Fruit fly (Drosophila melanogaster) whole organism, embryonic: ENCODE results near the gene awd.
A peak's percentile ranks its signal among the peaks of the same experiment; 100 is the strongest.

Experiments used
- Abd-B ChIP-seq: fragments of 200-800 bp; sonication (Bioruptor generic); optimal IDR thresholded peaks from 2 replicates; lab custom pipeline; 2018; ENCODE audit warnings: missing biosample characterization, mild to moderate bottlenecking, missing genetic modification characterization, moderate library complexity
- Bgb ChIP-seq: fragments of 200-800 bp; sonication (Bioruptor generic); IDR thresholded peaks from 2 replicates; pipeline ENCODE4 v1.3.6; 2022; ENCODE audit warnings: missing biosample characterization, missing genetic modification characterization; ENCODE audit not compliant: partially characterized antibody
- CG12104 ChIP-seq: fragments of 200-800 bp; sonication (Bioruptor generic); optimal IDR thresholded peaks from 3 replicates; lab custom pipeline; 2016; ENCODE audit warnings: missing biosample characterization, missing genetic modification characterization
- CG14014 ChIP-seq: fragments of 200-800 bp; sonication (Bioruptor generic); IDR thresholded peaks from 2 replicates; pipeline ENCODE4 v1.3.6; 2022; ENCODE audit warnings: missing biosample characterization, missing genetic modification characterization
- CG14860 ChIP-seq: fragments of 200-800 bp; sonication (Bioruptor generic); IDR thresholded peaks from 3 replicates; pipeline ENCODE4 v1.3.6; 2022; ENCODE audit warnings: missing biosample characterization, missing genetic modification characterization; ENCODE audit not compliant: partially characterized antibody
- CG16815 ChIP-seq: fragments of 200-800 bp; sonication (Bioruptor generic); optimal IDR thresholded peaks from 3 replicates; lab custom pipeline; 2017; ENCODE audit warnings: missing biosample characterization, mild to moderate bottlenecking, missing genetic modification characterization
- CG17328 ChIP-seq: fragments of 200-800 bp; sonication (Bioruptor generic); IDR thresholded peaks from 2 replicates; pipeline ENCODE4 v1.3.6; 2022; ENCODE audit warnings: missing biosample characterization, missing genetic modification characterization
- CG18011 ChIP-seq: fragments of 200-800 bp; sonication (Bioruptor generic); optimal IDR thresholded peaks from 2 replicates; lab custom pipeline; 2017; ENCODE audit warnings: missing biosample characterization, missing genetic modification characterization, mild to moderate bottlenecking, moderate library complexity, missing genotype
- CG2116 ChIP-seq: fragments of 200-800 bp; sonication (Bioruptor generic); optimal IDR thresholded peaks from 3 replicates; lab custom pipeline; 2018; ENCODE audit warnings: missing biosample characterization, mild to moderate bottlenecking, missing genetic modification characterization
- CG31388 ChIP-seq: fragments of 200-800 bp; sonication (Bioruptor generic); optimal IDR thresholded peaks from 2 replicates; lab custom pipeline; 2016; ENCODE audit warnings: missing biosample characterization, missing genetic modification characterization
- CG3838 ChIP-seq: fragments of 200-800 bp; sonication (Bioruptor generic); optimal IDR thresholded peaks from 3 replicates; lab custom pipeline; 2016; ENCODE audit warnings: missing biosample characterization, missing genetic modification characterization
- CG6175 ChIP-seq: fragments of 200-800 bp; sonication (Bioruptor generic); IDR thresholded peaks from 3 replicates; pipeline ENCODE4 v1.3.6; 2022; ENCODE audit warnings: missing biosample characterization, missing genetic modification characterization
- CG6689 ChIP-seq: fragments of 200-800 bp; sonication (Bioruptor generic); IDR thresholded peaks from 2 replicates; pipeline ENCODE4 v1.3.6; 2022; ENCODE audit warnings: missing biosample characterization, missing genetic modification characterization
- CG6791 ChIP-seq: fragments of 200-800 bp; sonication (Bioruptor generic); IDR thresholded peaks from 3 replicates; pipeline ENCODE4 v1.3.6; 2022; ENCODE audit warnings: missing biosample characterization, missing genetic modification characterization; ENCODE audit not compliant: partially characterized antibody
- CG7556 ChIP-seq: fragments of 200-800 bp; sonication (Bioruptor generic); optimal IDR thresholded peaks from 2 replicates; lab custom pipeline; 2017; ENCODE audit warnings: missing biosample characterization, mild to moderate bottlenecking, missing genetic modification characterization
- CG8478 ChIP-seq: fragments of >200 bp; optimal IDR thresholded peaks from 2 replicates; lab custom pipeline; 2018
- CG8765 ChIP-seq: fragments of 200-800 bp; sonication (Bioruptor generic); IDR thresholded peaks from 2 replicates; pipeline ENCODE4 v1.3.6; 2022; ENCODE audit warnings: missing biosample characterization, missing genetic modification characterization
- Ets97D ChIP-seq: fragments of 200-800 bp; sonication (Bioruptor generic); optimal IDR thresholded peaks from 3 replicates; lab custom pipeline; 2016; ENCODE audit warnings: missing biosample characterization, missing genetic modification characterization
- H2.0 ChIP-seq: fragments of 200-800 bp; sonication (Bioruptor generic); IDR thresholded peaks from 2 replicates; pipeline ENCODE4 v1.3.6; 2022; ENCODE audit warnings: missing biosample characterization, missing genetic modification characterization
- Hand ChIP-seq: fragments of 200-800 bp; sonication (Bioruptor generic); optimal IDR thresholded peaks from 2 replicates; lab custom pipeline; 2017; ENCODE audit warnings: mild to moderate bottlenecking, missing biosample characterization, missing genetic modification reagents, missing genetic modification characterization
- Hey ChIP-seq: fragments of 200-800 bp; sonication (Bioruptor generic); optimal IDR thresholded peaks from 3 replicates; lab custom pipeline; 2018; ENCODE audit warnings: missing biosample characterization, mild to moderate bottlenecking, missing genetic modification characterization
- Hr3 ChIP-seq: fragments of 200-800 bp; sonication (Bioruptor generic); optimal IDR thresholded peaks from 3 replicates; lab custom pipeline; 2016; ENCODE audit warnings: missing biosample characterization, missing genetic modification characterization
- Med ChIP-seq: fragments of 200-800 bp; sonication (Bioruptor generic); peaks from one replicate; lab custom pipeline; 2016; ENCODE audit warnings: missing biosample characterization, missing genetic modification characterization, mild to moderate bottlenecking, inconsistent platforms, moderate library complexity
- Oli ChIP-seq: fragments of 200-800 bp; sonication (Bioruptor generic); optimal IDR thresholded peaks from 2 replicates; lab custom pipeline; 2018; ENCODE audit warnings: missing biosample characterization, mild to moderate bottlenecking, missing genetic modification characterization, moderate library complexity
- Spps ChIP-seq: fragments of 200-800 bp; sonication (Bioruptor generic); optimal IDR thresholded peaks from 2 replicates; lab custom pipeline; 2018; ENCODE audit warnings: missing biosample characterization, mild to moderate bottlenecking, missing genetic modification characterization
- Sry-β ChIP-seq: fragments of 200-800 bp; sonication (Bioruptor generic); optimal IDR thresholded peaks from 2 replicates; lab custom pipeline; 2018; ENCODE audit warnings: missing biosample characterization, mild to moderate bottlenecking, missing genetic modification characterization, moderate library complexity
- bbx ChIP-seq: fragments of 200-800 bp; sonication (Bioruptor generic); IDR thresholded peaks from 2 replicates; pipeline ENCODE4 v1.3.6; 2022; ENCODE audit warnings: missing biosample characterization, missing genetic modification characterization; ENCODE audit not compliant: partially characterized antibody
- corto ChIP-seq: fragments of 200-800 bp; sonication (Bioruptor generic); optimal IDR thresholded peaks from 2 replicates; lab custom pipeline; 2016; ENCODE audit warnings: missing biosample characterization, mild to moderate bottlenecking, missing genetic modification characterization, moderate library complexity
- cwo ChIP-seq: fragments of 200-800 bp; sonication (Bioruptor generic); optimal IDR thresholded peaks from 3 replicates; lab custom pipeline; 2017; ENCODE audit warnings: missing biosample characterization, missing genetic modification characterization, mild to moderate bottlenecking, moderate library complexity, missing genetic modification reagents
- dm ChIP-seq: fragments of 200-800 bp; sonication (Bioruptor generic); optimal IDR thresholded peaks from 3 replicates; lab custom pipeline; 2016; ENCODE audit warnings: missing biosample characterization, missing genetic modification characterization
- emc ChIP-seq: fragments of 200-800 bp; sonication (Bioruptor generic); optimal IDR thresholded peaks from 2 replicates; lab custom pipeline; 2016; ENCODE audit warnings: missing biosample characterization, missing genetic modification characterization
- fd102C ChIP-seq: fragments of 200-800 bp; sonication (Bioruptor generic); optimal IDR thresholded peaks from 2 replicates; lab custom pipeline; 2018; ENCODE audit warnings: missing biosample characterization, mild to moderate bottlenecking, missing genetic modification characterization, moderate library complexity
- fd3F ChIP-seq: fragments of 200-800 bp; sonication (Bioruptor generic); optimal IDR thresholded peaks from 2 replicates; lab custom pipeline; 2018; ENCODE audit warnings: missing biosample characterization, mild to moderate bottlenecking, missing genetic modification characterization, moderate library complexity
- gce ChIP-seq: fragments of 200-800 bp; sonication (Bioruptor generic); IDR thresholded peaks from 3 replicates; pipeline ENCODE4 v1.3.6; 2022; ENCODE audit warnings: missing biosample characterization, missing genetic modification characterization
- kah ChIP-seq: fragments of 200-800 bp; sonication (Bioruptor generic); optimal IDR thresholded peaks from 2 replicates; lab custom pipeline; 2018; ENCODE audit warnings: missing biosample characterization, mild to moderate bottlenecking, missing genetic modification characterization
- kay ChIP-seq: fragments of 200-800 bp; sonication (Bioruptor generic); optimal IDR thresholded peaks from 2 replicates; lab custom pipeline; 2016; ENCODE audit warnings: missing biosample characterization, missing genetic modification characterization
- knrl ChIP-seq: fragments of 200-800 bp; sonication (Bioruptor generic); IDR thresholded peaks from 3 replicates; pipeline ENCODE4 v1.3.6; 2022; ENCODE audit warnings: missing biosample characterization, missing genetic modification characterization; ENCODE audit not compliant: partially characterized antibody
- maf-S ChIP-seq: fragments of 200-800 bp; sonication (Bioruptor generic); optimal IDR thresholded peaks from 2 replicates; lab custom pipeline; 2016; ENCODE audit warnings: missing biosample characterization, missing genetic modification characterization
- pb ChIP-seq: fragments of 200-800 bp; sonication (Bioruptor generic); optimal IDR thresholded peaks from 3 replicates; lab custom pipeline; 2016; ENCODE audit warnings: missing biosample characterization, missing genetic modification characterization
- phol ChIP-seq: fragments of 200-800 bp; sonication (Bioruptor generic); optimal IDR thresholded peaks from 3 replicates; lab custom pipeline; 2018; ENCODE audit warnings: missing biosample characterization, mild to moderate bottlenecking, missing genetic modification characterization, moderate library complexity
- pzg ChIP-seq: fragments of 200-800 bp; sonication (Bioruptor generic); optimal IDR thresholded peaks from 3 replicates; lab custom pipeline; 2018; ENCODE audit warnings: missing biosample characterization, mild to moderate bottlenecking, missing genetic modification characterization, moderate library complexity
- rib ChIP-seq: fragments of 200-800 bp; sonication (Bioruptor generic); IDR thresholded peaks from 2 replicates; pipeline ENCODE4 v1.3.6; 2022; ENCODE audit warnings: missing biosample characterization, missing genetic modification characterization
- row ChIP-seq: fragments of 200-800 bp; sonication (Bioruptor generic); IDR thresholded peaks from 3 replicates; pipeline ENCODE4 v1.3.6; 2022; ENCODE audit warnings: missing biosample characterization, missing genetic modification characterization
- sqz ChIP-seq: fragments of 200-800 bp; sonication (Bioruptor generic); optimal IDR thresholded peaks from 3 replicates; lab custom pipeline; 2018; ENCODE audit warnings: missing biosample characterization, mild to moderate bottlenecking, missing genetic modification characterization
- sr ChIP-seq: fragments of 200-800 bp; sonication (Bioruptor generic); IDR thresholded peaks from 3 replicates; pipeline ENCODE4 v1.3.6; 2022; ENCODE audit warnings: missing biosample characterization, missing genetic modification characterization
- stwl ChIP-seq: fragments of 200-800 bp; sonication (Bioruptor generic); optimal IDR thresholded peaks from 3 replicates; lab custom pipeline; 2018; ENCODE audit warnings: missing biosample characterization, mild to moderate bottlenecking, missing genetic modification characterization, moderate library complexity
- usp ChIP-seq: fragments of >200 bp; optimal IDR thresholded peaks from 2 replicates; lab custom pipeline; 2017; ENCODE audit warnings: missing biosample characterization, missing genetic modification characterization
- zfh1 ChIP-seq: fragments of 200-800 bp; sonication (Bioruptor generic); IDR thresholded peaks from 3 replicates; pipeline ENCODE4 v1.3.6; 2022; ENCODE audit warnings: missing biosample characterization, missing genetic modification characterization

awd gene

dm6 chr3R:31794457-31794856, 48.6 kb upstream of the awd start (continued):
- TF ChIP-seq Bgb (GFP tag; lab: Robert Waterston, UW): peak; percentile 26; the same call in 1 of the 2 replicates
- TF ChIP-seq Sry-β (GFP tag; lab: Kevin White, UChicago): peak; percentile 72
- no peak for TF ChIP-seq CG3838 (GFP tag; lab: Kevin White, UChicago)
- TF ChIP-seq kay (GFP tag; lab: Kevin White, UChicago): no peak
- TF ChIP-seq Ets97D (GFP tag; lab: Kevin White, UChicago): peak; percentile 59
- no peak for TF ChIP-seq Spps (tag; lab: Kevin White, UChicago)
- peak; percentile 88; the same call in 2 of the 3 replicates for TF ChIP-seq CG6175 (GFP tag; lab: Robert Waterston, UW)
- no peak for TF ChIP-seq Abd-B (GFP tag; lab: Kevin White, UChicago)
- TF ChIP-seq CG31388 (GFP tag; lab: Kevin White, UChicago): no peak
- TF ChIP-seq CG14860 (GFP tag; lab: Robert Waterston, UW): no peak
- TF ChIP-seq CG6791 (GFP tag; lab: Robert Waterston, UW): 0 out of 3 replicates have a peak, but pooled peaks have one; percentile 40
- peak; percentile 37 for TF ChIP-seq bbx (GFP tag; lab: Robert Waterston, UW)
- peak; percentile 96 for TF ChIP-seq sqz
- peak; percentile 87 for TF ChIP-seq cwo
- 0 out of 3 replicates have a peak, but pooled peaks have one; percentile 10 for TF ChIP-seq zfh1 (GFP tag; lab: Robert Waterston, UW)
- TF ChIP-seq Med (GFP tag; lab: Kevin White, UChicago): peak; percentile 89
- no peak for TF ChIP-seq Oli (tag; lab: Kevin White, UChicago)
- no peak; the same call in 2 of the 3 replicates for TF ChIP-seq row (GFP tag; lab: Robert Waterston, UW)
- TF ChIP-seq CG8765 (GFP tag; lab: Robert Waterston, UW): no peak
- peak; percentile 77 for TF ChIP-seq pzg (GFP tag; lab: Kevin White, UChicago)
- TF ChIP-seq stwl (tag; lab: Kevin White, UChicago): peak; percentile 35

DNA sequence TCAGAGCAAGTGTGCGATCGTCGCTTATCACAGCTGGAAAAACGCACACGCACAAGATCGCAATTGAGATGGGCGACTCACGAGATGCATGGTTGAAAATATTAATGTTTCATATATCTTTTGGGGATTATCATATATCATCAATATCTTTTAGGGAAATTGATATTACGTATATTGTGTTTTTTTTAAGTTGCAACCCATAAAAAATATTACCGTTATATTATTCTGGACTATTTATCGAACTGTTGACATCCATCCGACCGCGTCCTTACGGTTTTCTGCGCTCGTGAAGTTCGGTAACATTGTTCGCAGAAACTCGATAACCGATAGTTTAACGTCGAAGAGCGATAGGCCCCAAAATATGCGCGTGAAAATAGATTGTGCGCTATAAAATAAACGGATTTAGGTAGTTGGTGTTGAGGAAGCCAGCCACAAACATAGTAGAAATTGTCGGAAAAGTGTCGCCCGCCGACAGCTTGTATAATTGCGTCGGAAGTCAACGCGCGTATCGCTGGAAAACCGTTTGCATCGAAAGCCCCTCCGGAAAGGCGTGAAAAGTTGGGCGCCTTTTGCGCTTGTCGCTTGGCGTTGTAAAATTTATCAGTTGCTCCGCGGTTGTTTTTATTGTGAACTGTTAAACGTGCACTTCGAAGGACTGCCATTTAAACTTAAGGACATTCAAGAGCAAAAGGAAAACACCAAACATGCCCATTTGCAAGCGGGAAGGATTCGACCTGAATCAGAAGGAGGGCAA, 48.0 kb upstream of the awd start, which contains the start of the genes Mccc1 and Acf:
Gene Mccc1 (minus strand): TSS at position 244 of the 754 bp plus-strand sequence.
Gene Acf (plus strand): TSS at position 318 of the 754 bp plus-strand sequence.
- TF ChIP-seq CG14014 (GFP tag; lab: Robert Waterston, UW) (0 out of 2 replicates have a peak, but pooled peaks have one; percentile 15), CG8478 (lab: Kevin White, UChicago) (no peak), H2.0 (GFP tag; lab: Robert Waterston, UW) (no peak), gce (no peak), CG2116 (GFP tag; lab: Kevin White, UChicago) (peak; percentile 84), CG7556 (GFP tag; lab: Kevin White, UChicago) (no peak), pb (GFP tag; lab: Kevin White, UChicago) (no peak), usp (GFP tag; lab: Kevin White, UChicago) (no peak), dm (GFP tag; lab: Kevin White, UChicago) (no peak), rib (GFP tag; lab: Robert Waterston, UW) (no peak), emc (no peak), CG17328 (GFP tag; lab: Robert Waterston, UW) (0 out of 2 replicates have a peak, but pooled peaks have one; percentile 13), phol (tag; lab: Kevin White, UChicago) (peak; percentile 50), Hr3 (GFP tag; lab: Kevin White, UChicago) (peak; percentile 21), maf-S (GFP tag; lab: Kevin White, UChicago) (no peak), fd102C (GFP tag; lab: Kevin White, UChicago) (no peak), corto (GFP tag; lab: Kevin White, UChicago) (no peak), knrl (peak; percentile 65; the same call in 2 of the 3 replicates), Hand (GFP tag; lab: Kevin White, UChicago) (no peak), CG12104 (GFP tag; lab: Kevin White, UChicago) (no peak), CG16815 (GFP tag; lab: Kevin White, UChicago) (no peak), Hey (tag; lab: Kevin White, UChicago) (no peak), sr (GFP tag; lab: Robert Waterston, UW) (no peak), CG18011 (GFP tag; lab: Kevin White, UChicago) (no peak), fd3F (no peak), CG6689 (GFP tag; lab: Robert Waterston, UW) (peak; percentile 31; the same call in 1 of the 2 replicates), kah (GFP tag; lab: Kevin White, UChicago) (no peak)
